Worm (Caenorhabditis elegans) whole organism, young adult: ENCODE measurements around the gene pkg-2.

Source experiments
- B0019.2 ChIP-seq: fragments of 200-800 bp; sonication (Bioruptor generic); conservative IDR thresholded peaks from 2 replicates; pipeline ENCODE4 v1.3.6; 2022; ENCODE audit warnings: missing genetic modification reagents, missing genetic modification characterization, missing compliant biosample characterization
- B0035.1 ChIP-seq: sonication (generic microtip); optimal IDR thresholded peaks from 2 replicates; lab custom pipeline; 2016; ENCODE audit warnings: missing genetic modification characterization, mild to moderate bottlenecking, missing compliant biosample characterization, missing genotype, missing genetic modification reagents
- F57A8.1 ChIP-seq: fragments of 200-800 bp; sonication (Bioruptor generic); optimal IDR thresholded peaks from 2 replicates; lab custom pipeline; 2018; ENCODE audit warnings: mild to moderate bottlenecking, missing genetic modification characterization, moderate library complexity, missing compliant biosample characterization
- F57C9.4 ChIP-seq: sonication (generic microtip); optimal IDR thresholded peaks from 2 replicates; lab custom pipeline; 2017; ENCODE audit warnings: mild to moderate bottlenecking, missing genetic modification characterization, missing compliant biosample characterization
- T07F8.4 ChIP-seq: sonication (generic microtip); optimal IDR thresholded peaks from 2 replicates; lab custom pipeline; 2016; ENCODE audit warnings: mild to moderate bottlenecking, missing genetic modification characterization, moderate library complexity, missing compliant biosample characterization
- T26A5.8 ChIP-seq: sonication (generic microtip); optimal IDR thresholded peaks from 2 replicates; lab custom pipeline; 2016; ENCODE audit warnings: missing genetic modification characterization, missing compliant biosample characterization
- Y53F4B.3 ChIP-seq: fragments of 200-800 bp; sonication (Bioruptor generic); IDR thresholded peaks from 2 replicates; pipeline ENCODE4 v1.3.6; 2022; ENCODE audit warnings: missing genetic modification reagents, missing genetic modification characterization, missing compliant biosample characterization
- Y56A3A.18 ChIP-seq: fragments of 200-800 bp; sonication (Bioruptor generic); IDR thresholded peaks from 2 replicates; pipeline ENCODE4 v1.3.6; 2022; ENCODE audit warnings: missing genetic modification reagents, missing genetic modification characterization, missing compliant biosample characterization
- Y79H2A.3 ChIP-seq: fragments of 200-800 bp; sonication (Bioruptor generic); conservative IDR thresholded peaks from 2 replicates; pipeline ENCODE4 v1.3.6; 2022; ENCODE audit warnings: missing genetic modification reagents, missing genetic modification characterization, missing compliant biosample characterization
- akir-1 ChIP-seq: fragments of 200-800 bp; sonication (Bioruptor generic); optimal IDR thresholded peaks from 2 replicates; lab custom pipeline; 2018; ENCODE audit warnings: mild to moderate bottlenecking, missing genetic modification characterization, moderate library complexity, missing compliant biosample characterization
- atf-7 ChIP-seq: sonication (generic microtip); optimal IDR thresholded peaks from 2 replicates; lab custom pipeline; 2017; ENCODE audit warnings: mild to moderate bottlenecking, missing genetic modification characterization, missing compliant biosample characterization
- attf-3 ChIP-seq: fragments of 200-800 bp; sonication (Bioruptor generic); conservative IDR thresholded peaks from 2 replicates; pipeline ENCODE4 v1.3.6; 2022; ENCODE audit warnings: missing genetic modification reagents, missing genetic modification characterization, missing compliant biosample characterization
- attf-5 ChIP-seq: fragments of 200-800 bp; sonication (Bioruptor generic); optimal IDR thresholded peaks from 2 replicates; lab custom pipeline; 2018; ENCODE audit warnings: mild to moderate bottlenecking, missing genetic modification characterization, missing compliant biosample characterization
- bed-1 ChIP-seq: fragments of 200-800 bp; sonication (Bioruptor generic); IDR thresholded peaks from 2 replicates; pipeline ENCODE4 v1.3.6; 2022; ENCODE audit warnings: missing genetic modification reagents, missing genetic modification characterization, missing compliant biosample characterization
- cebp-2 ChIP-seq: fragments of 200-800 bp; sonication (Bioruptor generic); IDR thresholded peaks from 2 replicates; pipeline ENCODE4 v1.3.6; 2022; ENCODE audit warnings: missing genetic modification characterization, missing compliant biosample characterization
- ceh-100 ChIP-seq: fragments of 200-800 bp; sonication (Bioruptor generic); IDR thresholded peaks from 2 replicates; pipeline ENCODE4 v1.3.6; 2022; ENCODE audit warnings: missing genetic modification reagents, missing genetic modification characterization, missing compliant biosample characterization
- ceh-27 ChIP-seq: fragments of 200-800 bp; sonication (Bioruptor generic); optimal IDR thresholded peaks from 2 replicates; lab custom pipeline; 2018; ENCODE audit warnings: mild to moderate bottlenecking, missing genetic modification characterization, moderate library complexity, missing compliant biosample characterization
- chd-7 ChIP-seq: sonication (generic microtip); optimal IDR thresholded peaks from 2 replicates; lab custom pipeline; 2016; ENCODE audit warnings: mild to moderate bottlenecking, missing genetic modification characterization, moderate library complexity, missing compliant biosample characterization
- dpl-1 ChIP-seq: fragments of 150-350 bp; optimal IDR thresholded peaks from 2 replicates; lab custom pipeline; 2014; ENCODE audit warnings: missing biosample characterization, missing genetic modification reagents, missing genetic modification characterization
- efl-1 ChIP-seq: fragments of 150-350 bp; optimal IDR thresholded peaks from 2 replicates; lab custom pipeline; 2014; ENCODE audit warnings: missing biosample characterization, missing genetic modification reagents, missing genetic modification characterization
- ekl-4 ChIP-seq: fragments of 200-800 bp; sonication (Bioruptor generic); IDR thresholded peaks from 2 replicates; pipeline ENCODE4 v1.3.6; 2022; ENCODE audit warnings: missing genetic modification reagents, missing genetic modification characterization, missing compliant biosample characterization
- ets-4 ChIP-seq: fragments of 200-800 bp; sonication (Bioruptor generic); optimal IDR thresholded peaks from 2 replicates; lab custom pipeline; 2018; ENCODE audit warnings: mild to moderate bottlenecking, missing genetic modification characterization, missing compliant biosample characterization
- hmg-1.2 ChIP-seq: fragments of 200-800 bp; sonication (Bioruptor generic); IDR thresholded peaks from 2 replicates; pipeline ENCODE4 v1.3.6; 2022; ENCODE audit warnings: missing genetic modification reagents, missing genetic modification characterization, missing compliant biosample characterization
- hrde-1 ChIP-seq: sonication (generic microtip); optimal IDR thresholded peaks from 2 replicates; lab custom pipeline; 2016; ENCODE audit warnings: missing genetic modification characterization, mild to moderate bottlenecking, missing compliant biosample characterization, moderate library complexity, missing genotype, missing genetic modification reagents, borderline replicate concordance
- hsf-1 ChIP-seq: fragments of 200-800 bp; sonication (Bioruptor generic); IDR thresholded peaks from 2 replicates; pipeline ENCODE4 v1.3.6; 2022; ENCODE audit warnings: missing genetic modification reagents, missing genetic modification characterization, missing compliant biosample characterization
- let-526 ChIP-seq: fragments of 200-800 bp; sonication (Bioruptor generic); IDR thresholded peaks from 2 replicates; pipeline ENCODE4 v1.3.6; 2022; ENCODE audit warnings: missing genetic modification reagents, missing genetic modification characterization, missing compliant biosample characterization
- let-607 ChIP-seq, 2 experiments: fragments of 200-800 bp in 1 of 2; sonication (Bioruptor generic) in 1 of 2; sonication (generic microtip) in 1 of 2; optimal IDR thresholded peaks; 2 replicates each; lab custom pipeline; 2016 to 2018; ENCODE audit warnings: mild to moderate bottlenecking in 2 of 2, missing compliant biosample characterization in 2 of 2, missing genetic modification characterization in 2 of 2, moderate library complexity in 2 of 2, missing genotype in 1 of 2
- lin-40 ChIP-seq: sonication (generic microtip); optimal IDR thresholded peaks from 2 replicates; lab custom pipeline; 2016; ENCODE audit warnings: missing genetic modification characterization, mild to moderate bottlenecking, missing compliant biosample characterization, missing genotype, missing genetic modification reagents
- lin-54 ChIP-seq: fragments of 200-800 bp; sonication (Bioruptor generic); optimal IDR thresholded peaks from 2 replicates; lab custom pipeline; 2018; ENCODE audit warnings: mild to moderate bottlenecking, missing genetic modification characterization, missing compliant biosample characterization
- lsl-1 ChIP-seq: fragments of 200-800 bp; sonication (Bioruptor generic); optimal IDR thresholded peaks from 2 replicates; lab custom pipeline; 2018; ENCODE audit warnings: mild to moderate bottlenecking, missing genetic modification characterization, moderate library complexity, missing compliant biosample characterization
- lsy-27 ChIP-seq: sonication (generic microtip); optimal IDR thresholded peaks from 2 replicates; lab custom pipeline; 2017; ENCODE audit warnings: missing genetic modification characterization, mild to moderate bottlenecking, missing compliant biosample characterization, antibody characterized with exemption, missing genotype, borderline replicate concordance; ENCODE audit not compliant: insufficient read depth
- madf-10 ChIP-seq: sonication (generic microtip); optimal IDR thresholded peaks from 2 replicates; lab custom pipeline; 2016; ENCODE audit warnings: mild to moderate bottlenecking, missing genetic modification characterization, missing compliant biosample characterization
- mel-28 ChIP-seq: sonication (generic microtip); optimal IDR thresholded peaks from 2 replicates; lab custom pipeline; 2016; ENCODE audit warnings: borderline replicate concordance, mild to moderate bottlenecking, missing genetic modification characterization, missing compliant biosample characterization
- nfya-2 ChIP-seq: fragments of 200-800 bp; sonication (Bioruptor generic); IDR thresholded peaks from 2 replicates; pipeline ENCODE4 v1.3.6; 2022; ENCODE audit warnings: missing genetic modification reagents, missing genetic modification characterization, missing compliant biosample characterization
- nfyb-1 ChIP-seq: fragments of 200-800 bp; sonication (Bioruptor generic); IDR thresholded peaks from 2 replicates; pipeline ENCODE4 v1.3.6; 2022; ENCODE audit warnings: missing genetic modification reagents, missing genetic modification characterization, missing compliant biosample characterization
- nhr-179 ChIP-seq: sonication (generic microtip); optimal IDR thresholded peaks from 2 replicates; lab custom pipeline; 2016; ENCODE audit warnings: mild to moderate bottlenecking, missing genetic modification characterization, missing compliant biosample characterization
- pha-4 ChIP-seq: fragments of 150-350 bp; sonication (generic microtip); optimal IDR thresholded peaks from 2 replicates; lab custom pipeline; 2014; ENCODE audit warnings: missing biosample characterization, missing genetic modification reagents, missing genetic modification characterization
- repo-1 ChIP-seq: sonication (generic microtip); optimal IDR thresholded peaks from 2 replicates; lab custom pipeline; 2017; ENCODE audit warnings: mild to moderate bottlenecking, missing genetic modification characterization, missing compliant biosample characterization
- snpc-1.1 ChIP-seq: sonication (generic microtip); optimal IDR thresholded peaks from 2 replicates; lab custom pipeline; 2017; ENCODE audit warnings: missing genetic modification characterization, mild to moderate bottlenecking, missing compliant biosample characterization, antibody characterized with exemption, moderate library complexity, missing genotype, missing genetic modification reagents; ENCODE audit not compliant: insufficient read depth
- snpc-3.4 ChIP-seq: sonication (generic microtip); optimal IDR thresholded peaks from 2 replicates; lab custom pipeline; 2017; ENCODE audit warnings: missing genetic modification characterization, mild to moderate bottlenecking, missing compliant biosample characterization, antibody characterized with exemption, moderate library complexity, missing genotype, missing genetic modification reagents
- tbp1 ChIP-seq: fragments of 200-800 bp; sonication (Bioruptor generic); optimal IDR thresholded peaks from 2 replicates; lab custom pipeline; 2018; ENCODE audit warnings: mild to moderate bottlenecking, missing genetic modification characterization, missing compliant biosample characterization
- unc-130 ChIP-seq: sonication (generic microtip); optimal IDR thresholded peaks from 2 replicates; lab custom pipeline; 2016; ENCODE audit warnings: missing genetic modification reagents, missing genetic modification characterization, missing compliant biosample characterization
- unc-62 ChIP-seq: fragments of 150-350 bp; optimal IDR thresholded peaks from 2 replicates; lab custom pipeline; 2014; ENCODE audit warnings: missing biosample characterization, missing genetic modification reagents, missing genetic modification characterization
- xnd-1 ChIP-seq: sonication (generic microtip); optimal IDR thresholded peaks from 2 replicates; lab custom pipeline; 2016; ENCODE audit warnings: missing genotype, missing genetic modification reagents, missing genetic modification characterization, missing compliant biosample characterization
- zfh-2 ChIP-seq: fragments of 200-800 bp; sonication (Bioruptor generic); conservative IDR thresholded peaks from 2 replicates; pipeline ENCODE4 v1.3.6; 2022; ENCODE audit warnings: missing genetic modification reagents, missing genetic modification characterization, missing compliant biosample characterization
- zim-3 ChIP-seq: sonication (generic microtip); optimal IDR thresholded peaks from 2 replicates; lab custom pipeline; 2017; ENCODE audit warnings: mild to moderate bottlenecking, missing genetic modification characterization, moderate library complexity, missing compliant biosample characterization

pkg-2 gene

DNA sequence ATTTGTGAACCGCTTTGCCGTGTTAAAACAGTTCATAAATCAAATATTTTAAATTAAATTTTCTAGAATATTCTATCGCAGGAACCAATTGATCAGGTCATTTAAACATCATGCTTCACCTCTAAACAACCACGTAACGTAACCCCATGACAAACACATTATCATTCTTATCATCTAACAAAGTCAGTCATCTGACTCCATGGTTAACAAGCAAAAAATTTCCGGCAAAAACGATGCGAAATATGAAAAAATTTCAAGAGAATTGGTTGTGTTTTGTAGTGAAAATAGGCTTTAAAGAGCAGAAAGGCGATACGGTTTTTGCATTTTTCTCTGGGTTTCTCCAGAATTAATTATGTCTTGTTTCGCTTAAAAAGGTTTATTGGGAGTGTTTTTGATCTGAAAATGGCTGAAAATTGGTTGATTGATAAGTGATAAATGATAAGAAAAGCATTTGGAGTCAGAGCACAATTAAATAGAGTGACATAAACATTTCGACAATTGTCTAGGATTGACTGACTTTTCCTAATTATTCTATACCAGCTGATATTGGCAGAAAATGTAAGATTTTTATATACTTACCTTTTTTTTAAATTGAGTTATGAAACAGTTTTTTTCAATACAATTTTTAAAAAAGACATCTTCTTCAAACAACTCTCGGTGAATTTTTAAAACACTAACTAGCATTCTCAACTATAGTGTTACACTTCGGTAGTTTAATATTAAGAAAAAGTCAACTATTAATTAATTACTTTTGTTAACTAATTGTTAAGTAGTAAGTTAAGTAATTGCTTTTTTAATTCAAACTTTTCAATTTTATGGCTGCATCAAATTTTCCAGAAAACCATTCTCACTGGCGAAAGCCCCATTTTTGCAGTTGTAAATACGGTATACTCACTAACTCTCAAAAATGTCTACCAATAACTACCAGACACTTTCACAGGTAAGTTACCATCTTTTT, 64.7 kb downstream of the pkg-2 start, which contains the start of gene catp-7 (continued):
- TF ChIP-seq chd-7 (tag; lab: Kevin White, UChicago): peak; percentile 42
- no peak for TF ChIP-seq madf-10 (tag; lab: Kevin White, UChicago)
- TF ChIP-seq xnd-1 (tag; lab: Kevin White, UChicago): no peak
- TF ChIP-seq Y53F4B.3 (GFP tag; lab: Robert Waterston, UW): no peak
- no peak for TF ChIP-seq pha-4 (tag; lab: Kevin White, UChicago)
- TF ChIP-seq snpc-1.1 (tag; lab: Kevin White, UChicago): no peak
- TF ChIP-seq F57C9.4 (tag; lab: Kevin White, UChicago): no peak
- TF ChIP-seq unc-130 (GFP tag; lab: Kevin White, UChicago): no peak
- TF ChIP-seq repo-1 (tag; lab: Kevin White, UChicago): no peak
- peak; percentile 22 for TF ChIP-seq attf-5 (GFP tag; lab: Kevin White, UChicago)
- TF ChIP-seq F57A8.1 (GFP tag; lab: Kevin White, UChicago): no peak
- no peak for TF ChIP-seq B0019.2
- TF ChIP-seq lin-54: no peak
- TF ChIP-seq nfyb-1 (GFP tag; lab: Robert Waterston, UW): peak; percentile 60; the same call in 1 of the 2 replicates
- no peak for TF ChIP-seq dpl-1 (GFP tag; lab: Kevin White, UChicago)
- peak; percentile 84; the same call in 1 of the 2 replicates for TF ChIP-seq hsf-1 (GFP tag; lab: Robert Waterston, UW)
- no peak for TF ChIP-seq lin-40 (tag; lab: Kevin White, UChicago)
- peak; percentile 60 for TF ChIP-seq atf-7 (tag; lab: Kevin White, UChicago)
- TF ChIP-seq T26A5.8 (tag; lab: Kevin White, UChicago): no peak
- TF ChIP-seq bed-1 (GFP tag; lab: Robert Waterston, UW): no peak
- no peak for TF ChIP-seq Y56A3A.18 (GFP tag; lab: Robert Waterston, UW)
- TF ChIP-seq T07F8.4: no peak
- TF ChIP-seq zfh-2 (GFP tag; lab: Robert Waterston, UW): no peak
- TF ChIP-seq cebp-2 (GFP tag; lab: Robert Waterston, UW): no peak
- TF ChIP-seq let-526 (GFP tag; lab: Robert Waterston, UW): 0 out of 2 replicates have a peak, but pooled peaks have one; percentile 5
- no peak for TF ChIP-seq mel-28 (tag; lab: Kevin White, UChicago)
- no peak for TF ChIP-seq nhr-179 (tag; lab: Kevin White, UChicago)
- TF ChIP-seq ceh-27 (GFP tag; lab: Kevin White, UChicago): no peak
- peak in 1 of 2 experiments; percentile 44 for TF ChIP-seq let-607 (tag; optimal IDR thresholded peaks at IDR 0.05; lab: Kevin White, UChicago)
- TF ChIP-seq zim-3 (tag; lab: Kevin White, UChicago): no peak
- TF ChIP-seq Y79H2A.3 (GFP tag; lab: Robert Waterston, UW): no peak
- TF ChIP-seq hmg-1.2: no peak
- peak; percentile 23 for TF ChIP-seq tbp1
- no peak for TF ChIP-seq ceh-100 (GFP tag; lab: Robert Waterston, UW)
- TF ChIP-seq nfya-2 (GFP tag; lab: Robert Waterston, UW): no peak
- TF ChIP-seq lsy-27 (tag; lab: Kevin White, UChicago): no peak
- TF ChIP-seq ekl-4: no peak
- TF ChIP-seq efl-1: no peak
- no peak for TF ChIP-seq snpc-3.4 (tag; lab: Kevin White, UChicago)
- no peak for TF ChIP-seq akir-1 (GFP tag; lab: Kevin White, UChicago)
- TF ChIP-seq ets-4 (GFP tag; lab: Kevin White, UChicago): no peak
- TF ChIP-seq unc-62 (GFP tag; lab: Kevin White, UChicago): no peak
- no peak for TF ChIP-seq attf-3 (GFP tag; lab: Robert Waterston, UW)
- TF ChIP-seq lsl-1 (GFP tag; lab: Kevin White, UChicago): no peak
- TF ChIP-seq hrde-1: no peak
- TF ChIP-seq B0035.1: no peak
